Worm (Caenorhabditis elegans) whole organism, L4/young adult: ENCODE results near the gene agr-1.

Experiments
- W03F9.2 ChIP-seq: fragments of 150-350 bp; optimal IDR thresholded peaks from 2 replicates; lab custom pipeline; 2014; ENCODE audit warnings: missing biosample characterization, missing genetic modification characterization
- dao-5 ChIP-seq: sonication (generic microtip); optimal IDR thresholded peaks from 2 replicates; lab custom pipeline; 2016; ENCODE audit warnings: missing genotype, missing genetic modification characterization, moderate library complexity, missing compliant biosample characterization
- him-1 ChIP-seq: sonication (generic microtip); optimal IDR thresholded peaks from 2 replicates; lab custom pipeline; 2016; ENCODE audit warnings: missing genotype, missing genetic modification reagents, missing genetic modification characterization, missing compliant biosample characterization

ce11 chrII:6823233-6823632 lies 48.3 kb upstream of the agr-1 start:
- TF ChIP-seq W03F9.2 (tag; lab: Kevin White, UChicago) (no peak), him-1 (no peak), dao-5 (tag; lab: Kevin White, UChicago) (no peak)
